Fruit fly (Drosophila melanogaster) whole organism, wandering third instar larva: ENCODE measurements around the gene CG10793.

ENCODE experiments used
- Abd-B ChIP-seq: fragments of >200 bp; optimal IDR thresholded peaks from 2 replicates; lab custom pipeline; 2017; ENCODE audit warnings: missing biosample characterization, missing genetic modification characterization
- CG32264 ChIP-seq: fragments of 200-800 bp; sonication (Bioruptor generic); optimal IDR thresholded peaks from 2 replicates; lab custom pipeline; 2016; ENCODE audit warnings: missing biosample characterization, missing genetic modification characterization
- CG9705 ChIP-seq: fragments of 200-800 bp; sonication (Bioruptor generic); optimal IDR thresholded peaks from 2 replicates; lab custom pipeline; 2018; ENCODE audit warnings: missing biosample characterization, mild to moderate bottlenecking, missing genetic modification characterization
- CrebA ChIP-seq: fragments of 200-800 bp; sonication (Bioruptor generic); optimal IDR thresholded peaks from 2 replicates; lab custom pipeline; 2016; ENCODE audit warnings: missing biosample characterization, mild to moderate bottlenecking, missing genetic modification characterization, borderline replicate concordance
- Dfd ChIP-seq: fragments of >200 bp; optimal IDR thresholded peaks from 2 replicates; lab custom pipeline; 2017; ENCODE audit warnings: missing biosample characterization, missing genetic modification characterization
- Dif ChIP-seq: fragments of 200-275, 200-300 bp; sonication (Bioruptor generic); optimal IDR thresholded peaks from 2 replicates; lab custom pipeline; 2018; ENCODE audit warnings: missing biosample characterization, missing genetic modification characterization; ENCODE audit not compliant: partially characterized antibody
- GATAd ChIP-seq: sonication (Bioruptor generic); optimal IDR thresholded peaks from 2 replicates; lab custom pipeline; 2016; ENCODE audit warnings: missing biosample characterization, missing genetic modification characterization
- HLH106 ChIP-seq: fragments of 200-800 bp; optimal IDR thresholded peaks from 3 replicates; lab custom pipeline; 2019; ENCODE audit warnings: missing biosample characterization, mild to moderate bottlenecking, missing genetic modification characterization, moderate library complexity
- Hnf4 ChIP-seq: fragments of 200-800 bp; sonication (Bioruptor generic); optimal IDR thresholded peaks from 2 replicates; lab custom pipeline; 2016; ENCODE audit warnings: missing biosample characterization, mild to moderate bottlenecking, missing genetic modification characterization
- Hr78 ChIP-seq: fragments of >200 bp; optimal IDR thresholded peaks from 2 replicates; lab custom pipeline; 2017; ENCODE audit warnings: missing biosample characterization, missing genetic modification characterization
- Hr83 ChIP-seq: fragments of 200-300 bp; sonication (Bioruptor generic); optimal IDR thresholded peaks from 2 replicates; lab custom pipeline; 2016; ENCODE audit warnings: missing biosample characterization, mild to moderate bottlenecking, missing genetic modification characterization, moderate library complexity; ENCODE audit not compliant: poor library complexity, severe bottlenecking
- Jra ChIP-seq: sonication (Bioruptor generic); optimal IDR thresholded peaks from 2 replicates; lab custom pipeline; 2016; ENCODE audit warnings: missing biosample characterization, missing genetic modification characterization
- Mio ChIP-seq: sonication (Bioruptor generic); optimal IDR thresholded peaks from 2 replicates; lab custom pipeline; 2016; ENCODE audit warnings: missing biosample characterization, missing genetic modification characterization
- Myc ChIP-seq: fragments of >200 bp; optimal IDR thresholded peaks from 2 replicates; lab custom pipeline; 2017
- N ChIP-seq: fragments of >200 bp; optimal IDR thresholded peaks from 2 replicates; lab custom pipeline; 2018; ENCODE audit warnings: missing biosample characterization, missing external identifiers, missing genetic modification characterization
- OdsH ChIP-seq: fragments of 200-800 bp; sonication (Bioruptor generic); optimal IDR thresholded peaks from 2 replicates; lab custom pipeline; 2016; ENCODE audit warnings: missing biosample characterization, mild to moderate bottlenecking, missing genetic modification characterization
- Rel ChIP-seq, 2 experiments: fragments of 200-800 bp; sonication (Bioruptor generic) in 1 of 2; optimal IDR thresholded peaks; 2 replicates in 1 of 2; 3 replicates in 1 of 2; lab custom pipeline; 2016 to 2019; ENCODE audit warnings: mild to moderate bottlenecking in 2 of 2, missing biosample characterization in 2 of 2, missing genetic modification characterization in 2 of 2, moderate library complexity in 1 of 2
- Sp1 ChIP-seq: fragments of 200-800 bp; sonication (Bioruptor generic); optimal IDR thresholded peaks from 3 replicates; lab custom pipeline; 2019; ENCODE audit warnings: missing biosample characterization, mild to moderate bottlenecking, missing genetic modification characterization, moderate library complexity
- Vsx2 ChIP-seq: fragments of 200-300, 225-300 bp; sonication (Bioruptor generic); optimal IDR thresholded peaks from 2 replicates; lab custom pipeline; 2018; ENCODE audit warnings: missing biosample characterization, missing genetic modification characterization; ENCODE audit not compliant: partially characterized antibody
- br ChIP-seq: fragments of 200-800 bp; sonication (Bioruptor generic); optimal IDR thresholded peaks from 2 replicates; lab custom pipeline; 2016; ENCODE audit warnings: missing biosample characterization, missing genetic modification characterization
- brk ChIP-seq: fragments of 200-800 bp; sonication (Bioruptor generic); optimal IDR thresholded peaks from 2 replicates; lab custom pipeline; 2016; ENCODE audit warnings: missing biosample characterization, mild to moderate bottlenecking, missing genetic modification characterization
- dl ChIP-seq, 2 experiments: fragments of 175-275, 200-275 bp in 1 of 2; fragments of 200-275 bp in 1 of 2; sonication (Bioruptor generic); optimal IDR thresholded peaks; lab custom pipeline; 2018; ENCODE audit warnings: mild to moderate bottlenecking in 2 of 2, missing biosample characterization in 2 of 2, missing genetic modification characterization in 2 of 2, moderate library complexity in 2 of 2; ENCODE audit not compliant: partially characterized antibody in 2 of 2, insufficient read depth in 1 of 2
- dmrt93B ChIP-seq: fragments of 200-800 bp; sonication (Bioruptor generic); optimal IDR thresholded peaks from 2 replicates; lab custom pipeline; 2018; ENCODE audit warnings: missing biosample characterization, mild to moderate bottlenecking, missing genetic modification characterization
- dsf ChIP-seq: sonication (Bioruptor generic); optimal IDR thresholded peaks from 2 replicates; lab custom pipeline; 2016; ENCODE audit warnings: missing biosample characterization, missing genetic modification characterization, borderline replicate concordance
- ey ChIP-seq: fragments of 200-800 bp; sonication (Bioruptor generic); optimal IDR thresholded peaks from 2 replicates; lab custom pipeline; 2016; ENCODE audit warnings: missing biosample characterization, missing genetic modification characterization
- foxo ChIP-seq, 2 experiments: fragments of 200-800 bp; sonication (Bioruptor generic); optimal IDR thresholded peaks; 2 replicates in 1 of 2; 3 replicates in 1 of 2; lab custom pipeline; 2016 to 2017; ENCODE audit warnings: missing biosample characterization in 2 of 2, missing genetic modification characterization in 2 of 2
- fru ChIP-seq: fragments of 200-800 bp; sonication (Bioruptor generic); optimal IDR thresholded peaks from 3 replicates; lab custom pipeline; 2016; ENCODE audit warnings: missing biosample characterization, mild to moderate bottlenecking, missing genetic modification characterization
- h ChIP-seq: fragments of 200-800 bp; sonication (Bioruptor generic); optimal IDR thresholded peaks from 3 replicates; lab custom pipeline; 2016; ENCODE audit warnings: missing biosample characterization, mild to moderate bottlenecking, missing genetic modification characterization
- lola ChIP-seq: fragments of >200 bp; optimal IDR thresholded peaks from 2 replicates; lab custom pipeline; 2017; ENCODE audit warnings: missing biosample characterization, missing genetic modification characterization
- pan ChIP-seq: fragments of >200 bp; optimal IDR thresholded peaks from 2 replicates; lab custom pipeline; 2017
- psq ChIP-seq: fragments of 200-800 bp; sonication (Bioruptor generic); optimal IDR thresholded peaks from 3 replicates; lab custom pipeline; 2017; ENCODE audit warnings: missing biosample characterization, mild to moderate bottlenecking, missing genetic modification characterization, moderate library complexity
- rgr ChIP-seq: fragments of 200-800 bp; sonication (Bioruptor generic); optimal IDR thresholded peaks from 3 replicates; lab custom pipeline; 2016; ENCODE audit warnings: missing biosample characterization, mild to moderate bottlenecking, missing genetic modification characterization
- sage ChIP-seq: fragments of 200-800 bp; sonication (Bioruptor generic); optimal IDR thresholded peaks from 2 replicates; lab custom pipeline; 2016; ENCODE audit warnings: missing biosample characterization, mild to moderate bottlenecking, missing genetic modification characterization
- sv ChIP-seq: fragments of 200-800 bp; sonication (Bioruptor generic); optimal IDR thresholded peaks from 3 replicates; lab custom pipeline; 2016; ENCODE audit warnings: missing biosample characterization, missing genetic modification characterization
- tai ChIP-seq: sonication (Bioruptor generic); optimal IDR thresholded peaks from 2 replicates; lab custom pipeline; 2016; ENCODE audit warnings: missing biosample characterization, missing genetic modification characterization
- usp ChIP-seq: fragments of >200 bp; optimal IDR thresholded peaks from 2 replicates; lab custom pipeline; 2017; ENCODE audit warnings: missing biosample characterization, missing genetic modification characterization
- woc ChIP-seq: sonication (Bioruptor generic); optimal IDR thresholded peaks from 2 replicates; lab custom pipeline; 2016; ENCODE audit warnings: missing biosample characterization, mild to moderate bottlenecking, missing genetic modification characterization

CG10793 gene

dm6 chrX:3346643-3347109, 30.5 kb upstream of the CG10793 start:
- TF ChIP-seq Mio (no peak), CrebA (GFP tag; lab: Kevin White, UChicago) (peak; percentile 50), Vsx2 (no peak), sv (no peak), Rel (GFP tag; optimal IDR thresholded peaks at IDR 0.05; lab: Kevin White, UChicago) (peak; percentile 32), Rel (tag; optimal IDR thresholded peaks at IDR 0.05; lab: Kevin White, UChicago) (no peak), Dif (GFP tag; lab: Kevin White, UChicago) (no peak), fru (GFP tag; lab: Kevin White, UChicago) (peak; percentile 78), sage (peak; percentile 77), lola (GFP tag; lab: Kevin White, UChicago) (no peak), N (no peak), Hr83 (GFP tag; lab: Kevin White, UChicago) (no peak), Abd-B (GFP tag; lab: Kevin White, UChicago) (no peak), ey (GFP tag; lab: Kevin White, UChicago) (peak; percentile 60), woc (GFP tag; lab: Kevin White, UChicago) (peak; percentile 69), CG32264 (peak; percentile 5), CG9705 (GFP tag; lab: Kevin White, UChicago) (no peak), Myc (lab: Kevin White, UChicago) (no peak), HLH106 (peak; percentile 86), foxo (GFP tag; optimal IDR thresholded peaks at IDR 0.05; lab: Kevin White, UChicago) (peak in 1 of 2 experiments; percentile 86), Jra (GFP tag; lab: Kevin White, UChicago) (no peak), psq (GFP tag; lab: Kevin White, UChicago) (peak; percentile 94), Dfd (GFP tag; lab: Kevin White, UChicago) (no peak), pan (no peak), dl (GFP tag; optimal IDR thresholded peaks at IDR 0.05; lab: Kevin White, UChicago; ENCODE audit: insufficient read depth in 1 of 2, partially characterized antibody in 2 of 2) (no peak), OdsH (GFP tag; lab: Kevin White, UChicago) (peak; percentile 84), tai (GFP tag; lab: Kevin White, UChicago) (peak; percentile 38), h (GFP tag; lab: Kevin White, UChicago) (peak; percentile 76), brk (GFP tag; lab: Kevin White, UChicago) (peak; percentile 81), Sp1 (GFP tag; lab: Kevin White, UChicago) (peak; percentile 87), dsf (GFP tag; lab: Kevin White, UChicago) (no peak), br (peak; percentile 59), rgr (GFP tag; lab: Kevin White, UChicago) (peak; percentile 82), usp (GFP tag; lab: Kevin White, UChicago) (no peak), Hr78 (GFP tag; lab: Kevin White, UChicago) (no peak), dmrt93B (GFP tag; lab: Kevin White, UChicago) (peak; percentile 67), GATAd (GFP tag; lab: Kevin White, UChicago) (no peak), Hnf4 (GFP tag; lab: Kevin White, UChicago) (peak; percentile 73)

- TF ChIP-seq Hr83 (GFP tag; lab: Kevin White, UChicago) (no peak), dmrt93B (GFP tag; lab: Kevin White, UChicago) (no peak), GATAd (GFP tag; lab: Kevin White, UChicago) (no peak), psq (GFP tag; lab: Kevin White, UChicago) (no peak), usp (GFP tag; lab: Kevin White, UChicago) (no peak), CG32264 (no peak), Hnf4 (GFP tag; lab: Kevin White, UChicago) (no peak), HLH106 (no peak)
Observed at dm6 chrX:3344439-3345308, 28.5 kb upstream of the CG10793 start.
